Worm (Caenorhabditis elegans) whole organism, young adult: ENCODE results near the gene C32C4.16.
A peak's percentile ranks its signal among the peaks of the same experiment; 100 is the strongest.

Source experiments
- B0035.1 ChIP-seq: sonication (generic microtip); optimal IDR thresholded peaks from 2 replicates; lab custom pipeline; 2016; ENCODE audit warnings: missing genetic modification characterization, mild to moderate bottlenecking, missing compliant biosample characterization, missing genotype, missing genetic modification reagents
- F10E7.11 ChIP-seq: sonication (generic microtip); optimal IDR thresholded peaks from 2 replicates; lab custom pipeline; 2017; ENCODE audit warnings: mild to moderate bottlenecking, missing genetic modification characterization, moderate library complexity, missing compliant biosample characterization
- F22D6.2 ChIP-seq: sonication (generic microtip); optimal IDR thresholded peaks from 2 replicates; lab custom pipeline; 2016; ENCODE audit warnings: mild to moderate bottlenecking, missing genetic modification characterization, missing compliant biosample characterization
- F23B12.7 ChIP-seq: sonication (generic microtip); optimal IDR thresholded peaks from 2 replicates; lab custom pipeline; 2017; ENCODE audit warnings: missing genetic modification characterization, mild to moderate bottlenecking, missing compliant biosample characterization, antibody characterized with exemption, moderate library complexity; ENCODE audit not compliant: insufficient read depth
- F33H1.4 ChIP-seq: fragments of 200-800 bp; sonication (Bioruptor generic); IDR thresholded peaks from 2 replicates; pipeline ENCODE4 v1.3.6; 2022; ENCODE audit warnings: missing genetic modification reagents, missing genetic modification characterization, missing compliant biosample characterization
- F52B5.7 ChIP-seq: sonication (generic microtip); optimal IDR thresholded peaks from 2 replicates; lab custom pipeline; 2016; ENCODE audit warnings: mild to moderate bottlenecking, missing genetic modification characterization, missing compliant biosample characterization
- K12H6.12 ChIP-seq: fragments of 200-800 bp; sonication (Bioruptor generic); optimal IDR thresholded peaks from 2 replicates; lab custom pipeline; 2018; ENCODE audit warnings: mild to moderate bottlenecking, missing genetic modification characterization, missing compliant biosample characterization
- T07F8.4 ChIP-seq: sonication (generic microtip); optimal IDR thresholded peaks from 2 replicates; lab custom pipeline; 2016; ENCODE audit warnings: mild to moderate bottlenecking, missing genetic modification characterization, moderate library complexity, missing compliant biosample characterization
- Y56A3A.18 ChIP-seq: fragments of 200-800 bp; sonication (Bioruptor generic); IDR thresholded peaks from 2 replicates; pipeline ENCODE4 v1.3.6; 2022; ENCODE audit warnings: missing genetic modification reagents, missing genetic modification characterization, missing compliant biosample characterization
- Y79H2A.3 ChIP-seq: fragments of 200-800 bp; sonication (Bioruptor generic); conservative IDR thresholded peaks from 2 replicates; pipeline ENCODE4 v1.3.6; 2022; ENCODE audit warnings: missing genetic modification reagents, missing genetic modification characterization, missing compliant biosample characterization
- Y95B8A.8 ChIP-seq: fragments of 200-800 bp; sonication (Bioruptor generic); IDR thresholded peaks from 2 replicates; pipeline ENCODE4 v1.3.6; 2022; ENCODE audit warnings: missing genetic modification reagents, missing genetic modification characterization, missing compliant biosample characterization
- aptf-3 ChIP-seq: fragments of 200-800 bp; sonication (Bioruptor generic); IDR thresholded peaks from 2 replicates; pipeline ENCODE4 v1.3.6; 2022; ENCODE audit warnings: missing genetic modification characterization, missing compliant biosample characterization
- bed-1 ChIP-seq: fragments of 200-800 bp; sonication (Bioruptor generic); IDR thresholded peaks from 2 replicates; pipeline ENCODE4 v1.3.6; 2022; ENCODE audit warnings: missing genetic modification reagents, missing genetic modification characterization, missing compliant biosample characterization
- cebp-2 ChIP-seq: fragments of 200-800 bp; sonication (Bioruptor generic); IDR thresholded peaks from 2 replicates; pipeline ENCODE4 v1.3.6; 2022; ENCODE audit warnings: missing genetic modification characterization, missing compliant biosample characterization
- chd-7 ChIP-seq: sonication (generic microtip); optimal IDR thresholded peaks from 2 replicates; lab custom pipeline; 2016; ENCODE audit warnings: mild to moderate bottlenecking, missing genetic modification characterization, moderate library complexity, missing compliant biosample characterization
- dox-1 ChIP-seq: fragments of 200-800 bp; sonication (Bioruptor generic); IDR thresholded peaks from 2 replicates; pipeline ENCODE4 v1.3.6; 2022; ENCODE audit warnings: missing genetic modification reagents, missing genetic modification characterization, missing compliant biosample characterization
- dpl-1 ChIP-seq: fragments of 150-350 bp; optimal IDR thresholded peaks from 2 replicates; lab custom pipeline; 2014; ENCODE audit warnings: missing biosample characterization, missing genetic modification reagents, missing genetic modification characterization
- efl-1 ChIP-seq: fragments of 150-350 bp; optimal IDR thresholded peaks from 2 replicates; lab custom pipeline; 2014; ENCODE audit warnings: missing biosample characterization, missing genetic modification reagents, missing genetic modification characterization
- hmg-20 ChIP-seq: fragments of 200-800 bp; sonication (Bioruptor generic); IDR thresholded peaks from 2 replicates; pipeline ENCODE4 v1.3.6; 2022; ENCODE audit warnings: missing genetic modification reagents, missing genetic modification characterization, missing compliant biosample characterization
- lin-26 ChIP-seq: fragments of 200-800 bp; sonication (Bioruptor generic); IDR thresholded peaks from 2 replicates; pipeline ENCODE4 v1.3.6; 2022; ENCODE audit warnings: missing genetic modification reagents, missing genetic modification characterization, missing compliant biosample characterization
- lin-40 ChIP-seq: sonication (generic microtip); optimal IDR thresholded peaks from 2 replicates; lab custom pipeline; 2016; ENCODE audit warnings: missing genetic modification characterization, mild to moderate bottlenecking, missing compliant biosample characterization, missing genotype, missing genetic modification reagents
- lir-1 ChIP-seq: fragments of 200-800 bp; sonication (Bioruptor generic); conservative IDR thresholded peaks from 2 replicates; pipeline ENCODE4 v1.3.6; 2022; ENCODE audit warnings: missing genetic modification reagents, missing genetic modification characterization, missing compliant biosample characterization
- lsy-27 ChIP-seq: sonication (generic microtip); optimal IDR thresholded peaks from 2 replicates; lab custom pipeline; 2017; ENCODE audit warnings: missing genetic modification characterization, mild to moderate bottlenecking, missing compliant biosample characterization, antibody characterized with exemption, missing genotype, borderline replicate concordance; ENCODE audit not compliant: insufficient read depth
- madf-8 ChIP-seq: fragments of 200-800 bp; sonication (Bioruptor generic); conservative IDR thresholded peaks from 2 replicates; pipeline ENCODE4 v1.3.6; 2022; ENCODE audit warnings: missing genetic modification reagents, missing genetic modification characterization, missing compliant biosample characterization
- mcd-1 ChIP-seq: fragments of 200-800 bp; sonication (Bioruptor generic); IDR thresholded peaks from 2 replicates; pipeline ENCODE4 v1.3.6; 2022; ENCODE audit warnings: missing genetic modification reagents, missing genetic modification characterization, missing compliant biosample characterization
- mes-4 ChIP-seq: sonication (generic microtip); optimal IDR thresholded peaks from 2 replicates; lab custom pipeline; 2016; ENCODE audit warnings: missing genotype, missing genetic modification characterization, missing compliant biosample characterization
- mxl-1 ChIP-seq: sonication (generic microtip); optimal IDR thresholded peaks from 2 replicates; lab custom pipeline; 2016; ENCODE audit warnings: missing genetic modification characterization, missing compliant biosample characterization
- nfya-2 ChIP-seq: fragments of 200-800 bp; sonication (Bioruptor generic); IDR thresholded peaks from 2 replicates; pipeline ENCODE4 v1.3.6; 2022; ENCODE audit warnings: missing genetic modification reagents, missing genetic modification characterization, missing compliant biosample characterization
- nfyb-1 ChIP-seq: fragments of 200-800 bp; sonication (Bioruptor generic); IDR thresholded peaks from 2 replicates; pipeline ENCODE4 v1.3.6; 2022; ENCODE audit warnings: missing genetic modification reagents, missing genetic modification characterization, missing compliant biosample characterization
- nhr-179 ChIP-seq: sonication (generic microtip); optimal IDR thresholded peaks from 2 replicates; lab custom pipeline; 2016; ENCODE audit warnings: mild to moderate bottlenecking, missing genetic modification characterization, missing compliant biosample characterization
- nhr-90 ChIP-seq: sonication (generic microtip); optimal IDR thresholded peaks from 2 replicates; lab custom pipeline; 2016; ENCODE audit warnings: missing genotype, mild to moderate bottlenecking, missing genetic modification characterization, missing compliant biosample characterization
- rpc-1 ChIP-seq, 2 experiments: fragments of 150-350 bp in 1 of 2; sonication (generic microtip) in 1 of 2; optimal IDR thresholded peaks; 2 replicates each; lab custom pipeline; 2014 to 2018; ENCODE audit warnings: missing biosample characterization in 1 of 2, missing genetic modification characterization in 1 of 2, missing genetic modification reagents in 1 of 2, missing genotype in 1 of 2
- snpc-1.1 ChIP-seq: sonication (generic microtip); optimal IDR thresholded peaks from 2 replicates; lab custom pipeline; 2017; ENCODE audit warnings: missing genetic modification characterization, mild to moderate bottlenecking, missing compliant biosample characterization, antibody characterized with exemption, moderate library complexity, missing genotype, missing genetic modification reagents; ENCODE audit not compliant: insufficient read depth
- snpc-1.3 ChIP-seq: sonication (generic microtip); optimal IDR thresholded peaks from 2 replicates; lab custom pipeline; 2017; ENCODE audit warnings: missing genetic modification characterization, mild to moderate bottlenecking, missing compliant biosample characterization, antibody characterized with exemption, moderate library complexity, missing genotype, missing genetic modification reagents; ENCODE audit not compliant: insufficient read depth
- somi-1 ChIP-seq: fragments of 200-800 bp; sonication (Bioruptor generic); optimal IDR thresholded peaks from 2 replicates; lab custom pipeline; 2018; ENCODE audit warnings: mild to moderate bottlenecking, missing genetic modification characterization, missing compliant biosample characterization
- tbp1 ChIP-seq: fragments of 200-800 bp; sonication (Bioruptor generic); optimal IDR thresholded peaks from 2 replicates; lab custom pipeline; 2018; ENCODE audit warnings: mild to moderate bottlenecking, missing genetic modification characterization, missing compliant biosample characterization
- ztf-22 ChIP-seq: fragments of 200-800 bp; sonication (Bioruptor generic); optimal IDR thresholded peaks from 2 replicates; lab custom pipeline; 2018; ENCODE audit warnings: mild to moderate bottlenecking, missing genetic modification characterization, moderate library complexity, missing compliant biosample characterization
- ztf-25 ChIP-seq: fragments of 200-800 bp; sonication (Bioruptor generic); IDR thresholded peaks from 2 replicates; pipeline ENCODE4 v1.3.6; 2022; ENCODE audit warnings: missing genetic modification reagents, missing genetic modification characterization, missing compliant biosample characterization

The C32C4.16 gene

DNA sequence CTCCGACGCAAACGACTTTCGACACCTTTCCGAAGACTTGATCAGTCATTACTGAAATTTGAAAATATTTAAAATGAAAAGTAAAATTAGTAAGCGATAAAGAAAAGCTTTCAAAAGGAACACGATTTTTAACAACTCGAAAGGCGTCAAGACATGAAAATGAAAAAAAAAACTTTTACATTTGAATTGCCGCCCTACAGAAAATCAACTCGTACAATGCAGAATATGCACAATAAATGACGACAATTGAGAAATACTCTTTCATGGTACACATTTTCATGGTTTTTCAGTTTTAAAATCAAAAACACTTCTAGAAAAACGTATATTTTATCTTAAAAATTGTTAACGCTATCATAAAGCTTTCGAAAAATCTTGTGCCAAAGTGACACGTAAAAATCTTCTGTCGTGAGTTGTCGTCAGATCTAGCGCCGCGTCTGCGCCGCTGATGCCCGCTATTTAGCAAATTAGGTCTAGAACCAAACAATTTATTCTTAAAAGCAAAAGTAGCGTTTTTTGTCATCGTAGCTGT is 14.1 kb downstream of the C32C4.16 start, which contains the start of gene sqv-4 (continued):
- TF ChIP-seq nhr-90: no peak
- TF ChIP-seq ztf-25 (GFP tag; lab: Robert Waterston, UW): no peak
- TF ChIP-seq lir-1 (GFP tag; lab: Robert Waterston, UW): no peak

DNA sequence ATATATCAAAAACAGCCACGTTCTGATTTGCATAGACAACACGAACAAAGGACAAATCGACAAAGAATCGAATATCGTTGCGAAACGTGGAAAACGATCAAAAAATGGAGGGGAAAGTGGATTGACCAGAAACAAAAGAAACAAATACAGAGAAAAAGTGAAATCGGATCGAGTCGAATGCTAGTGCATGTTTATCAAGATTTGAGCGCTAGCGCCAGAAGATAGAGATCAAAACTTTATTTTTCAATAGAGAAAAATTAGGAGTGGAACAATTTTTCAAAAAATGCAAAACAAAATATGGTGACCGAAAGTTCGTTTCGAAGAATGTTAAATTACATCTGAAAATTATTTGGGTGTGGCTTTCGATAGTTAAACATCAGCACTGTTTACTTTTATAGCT is 14.6 kb downstream of the C32C4.16 start:
- no peak for TF ChIP-seq tbp1 (GFP tag; lab: Kevin White, UChicago)
- no peak for TF ChIP-seq rpc-1 (optimal IDR thresholded peaks at IDR 0.05; lab: Kevin White, UChicago)
- no peak for TF ChIP-seq rpc-1 (tag; optimal IDR thresholded peaks at IDR 0.05; lab: Kevin White, UChicago)
- no peak for TF ChIP-seq mcd-1 (GFP tag; lab: Robert Waterston, UW)
- no peak for TF ChIP-seq lin-40 (tag; lab: Kevin White, UChicago)
- no peak for TF ChIP-seq lin-26
- TF ChIP-seq Y79H2A.3 (GFP tag; lab: Robert Waterston, UW): no peak
- TF ChIP-seq cebp-2 (GFP tag; lab: Robert Waterston, UW): no peak
- TF ChIP-seq F52B5.7 (tag; lab: Kevin White, UChicago): no peak
- TF ChIP-seq F22D6.2 (tag; lab: Kevin White, UChicago): no peak
- TF ChIP-seq somi-1 (GFP tag; lab: Kevin White, UChicago): no peak
- no peak for TF ChIP-seq lsy-27
- TF ChIP-seq ztf-22: no peak
- no peak for TF ChIP-seq B0035.1
- peak; percentile 40 for TF ChIP-seq madf-8 (GFP tag; lab: Robert Waterston, UW)
- TF ChIP-seq lir-1 (GFP tag; lab: Robert Waterston, UW): no peak
- TF ChIP-seq K12H6.12: no peak
- TF ChIP-seq hmg-20 (GFP tag; lab: Robert Waterston, UW): no peak
- no peak for TF ChIP-seq chd-7
- TF ChIP-seq aptf-3: no peak
- TF ChIP-seq Y95B8A.8 (GFP tag; lab: Robert Waterston, UW): no peak
- TF ChIP-seq nfya-2 (GFP tag; lab: Robert Waterston, UW): no peak
- TF ChIP-seq dpl-1 (GFP tag; lab: Kevin White, UChicago): peak; percentile 14
- no peak for TF ChIP-seq nfyb-1
- TF ChIP-seq efl-1 (GFP tag; lab: Kevin White, UChicago): peak; percentile 71
- no peak for TF ChIP-seq F33H1.4 (GFP tag; lab: Robert Waterston, UW)
- TF ChIP-seq snpc-1.1 (tag; lab: Kevin White, UChicago): no peak

DNA sequence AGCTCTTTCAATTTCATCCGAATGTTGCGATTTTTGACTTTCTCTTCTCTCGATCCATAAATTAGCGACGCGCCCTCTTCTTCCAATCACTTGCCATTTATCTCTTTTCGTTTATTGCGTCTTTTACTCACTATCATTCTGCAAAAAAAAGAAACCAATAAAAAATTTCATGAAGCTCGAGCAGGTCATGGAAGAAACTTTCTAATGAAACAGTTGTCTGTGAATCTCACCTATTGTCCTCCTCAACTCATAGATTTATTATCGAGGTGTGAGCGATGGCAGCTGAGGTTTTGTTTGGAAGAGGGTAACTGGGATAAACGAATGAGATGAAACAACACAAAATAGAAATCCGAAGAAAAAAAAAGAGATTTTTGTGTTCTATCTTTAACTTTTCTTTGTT is 16.9 kb downstream of the C32C4.16 start:
- TF ChIP-seq Y56A3A.18 (GFP tag; lab: Robert Waterston, UW) (no peak), mxl-1 (tag; lab: Kevin White, UChicago) (no peak), Y79H2A.3 (GFP tag; lab: Robert Waterston, UW) (no peak), mes-4 (tag; lab: Kevin White, UChicago) (no peak)

DNA sequence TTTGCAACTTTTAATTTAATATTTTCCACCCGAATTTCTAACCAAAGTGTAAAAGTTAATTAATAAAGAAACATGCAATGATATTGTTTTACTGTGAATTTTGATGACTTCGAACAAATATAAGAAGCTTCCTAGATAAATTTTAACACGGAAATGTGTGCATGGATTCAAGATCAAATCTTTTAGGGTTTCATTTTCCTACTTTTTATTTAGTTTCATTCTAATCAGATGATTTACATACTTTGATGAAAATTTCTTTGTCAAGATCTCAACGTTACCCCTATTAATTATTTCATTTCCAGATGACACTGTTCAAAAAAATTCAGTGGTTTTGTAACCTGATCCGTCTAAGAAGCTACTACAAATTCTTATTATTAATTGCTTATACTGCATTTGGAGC is 19.9 kb downstream of the C32C4.16 start, which contains the start of gene twk-12:
Gene twk-12, plus strand, starts transcription at position 301 of the 400 bp plus-strand sequence.
- TF ChIP-seq nhr-179 (tag; lab: Kevin White, UChicago) (no peak), F10E7.11 (tag; lab: Kevin White, UChicago) (no peak), dox-1 (GFP tag; lab: Robert Waterston, UW) (no peak), bed-1 (GFP tag; lab: Robert Waterston, UW) (no peak), T07F8.4 (tag; lab: Kevin White, UChicago) (no peak), F23B12.7 (tag; lab: Kevin White, UChicago) (no peak), snpc-1.3 (tag; lab: Kevin White, UChicago) (no peak)
